Worm (Caenorhabditis elegans) whole organism, early embryonic: ENCODE data around the gene sahd-1.

ENCODE experiments used
- B0310.2 ChIP-seq: sonication (generic microtip); optimal IDR thresholded peaks from 2 replicates; lab custom pipeline; 2016; ENCODE audit warnings: mild to moderate bottlenecking, missing genetic modification characterization, missing compliant biosample characterization
- F13C5.2 ChIP-seq: sonication (generic microtip); optimal IDR thresholded peaks from 2 replicates; lab custom pipeline; 2017; ENCODE audit warnings: mild to moderate bottlenecking, missing genetic modification characterization, inconsistent platforms, missing compliant biosample characterization
- ama-1 ChIP-seq: fragments of 150-350 bp; optimal IDR thresholded peaks from 2 replicates; lab custom pipeline; 2014
- ceh-36 ChIP-seq: sonication (generic microtip); optimal IDR thresholded peaks from 2 replicates; lab custom pipeline; 2016; ENCODE audit warnings: missing genetic modification characterization, inconsistent platforms, missing compliant biosample characterization
- flt-1 ChIP-seq: fragments of 200-800 bp; sonication (Bioruptor generic); IDR thresholded peaks from 2 replicates; pipeline ENCODE4 v1.3.6; 2022; ENCODE audit warnings: missing genetic modification characterization, missing compliant biosample characterization
- hmg-4 ChIP-seq: fragments of 200-800 bp; sonication (Bioruptor generic); optimal IDR thresholded peaks from 2 replicates; lab custom pipeline; 2018; ENCODE audit warnings: mild to moderate bottlenecking, missing genetic modification characterization, missing compliant biosample characterization
- hnd-1 ChIP-seq: sonication (generic microtip); optimal IDR thresholded peaks from 2 replicates; lab custom pipeline; 2016; ENCODE audit warnings: missing genetic modification characterization, missing compliant biosample characterization
- scrt-1 ChIP-seq: fragments of 200-800 bp; sonication (Bioruptor generic); IDR thresholded peaks from 2 replicates; pipeline ENCODE4 v1.3.6; 2022; ENCODE audit warnings: missing genetic modification characterization, missing compliant biosample characterization
- sea-1 ChIP-seq: fragments of 200-800 bp; sonication (Bioruptor generic); conservative IDR thresholded peaks from 2 replicates; pipeline ENCODE4 v1.3.6; 2022; ENCODE audit warnings: missing genetic modification characterization, missing compliant biosample characterization
- tbx-11 ChIP-seq: fragments of 200-800 bp; sonication (Bioruptor generic); IDR thresholded peaks from 2 replicates; pipeline ENCODE4 v1.3.6; 2022; ENCODE audit warnings: missing genetic modification characterization, missing compliant biosample characterization
- tbx-37 ChIP-seq: fragments of 200-800 bp; sonication (Bioruptor generic); conservative IDR thresholded peaks from 2 replicates; pipeline ENCODE4 v1.3.6; 2022; ENCODE audit warnings: missing genetic modification reagents, missing genetic modification characterization, missing compliant biosample characterization
- tra-4 ChIP-seq: sonication (generic microtip); optimal IDR thresholded peaks from 2 replicates; lab custom pipeline; 2017; ENCODE audit warnings: missing genetic modification characterization, missing compliant biosample characterization

ce11 chrII:5474946-5475345, 39.8 kb downstream of the sahd-1 start, which contains the start of gene ilcr-2:
- TF ChIP-seq sea-1 (GFP tag; lab: Robert Waterston, UW) = no peak
- no peak for TF ChIP-seq tra-4 (tag; lab: Kevin White, UChicago)
- TF ChIP-seq ama-1 (lab: Kevin White, UChicago) = no peak
- no peak for TF ChIP-seq tbx-11 (GFP tag; lab: Robert Waterston, UW)
- no peak for TF ChIP-seq flt-1
- no peak for TF ChIP-seq B0310.2 (tag; lab: Kevin White, UChicago)
- TF ChIP-seq ceh-36 (tag; lab: Kevin White, UChicago) = no peak
- no peak for TF ChIP-seq hmg-4 (GFP tag; lab: Kevin White, UChicago)
- TF ChIP-seq hnd-1 (tag; lab: Kevin White, UChicago) = no peak
- no peak for TF ChIP-seq tbx-37
- no peak for TF ChIP-seq F13C5.2 (tag; lab: Kevin White, UChicago)
- TF ChIP-seq scrt-1 (GFP tag; lab: Robert Waterston, UW) = no peak
